Worm (Caenorhabditis elegans) whole organism, L1 larva: ENCODE data around the gene F37A8.5.

Experiments used
- C16A3.4 ChIP-seq: fragments of 150-350 bp; optimal IDR thresholded peaks from 2 replicates; lab custom pipeline; 2014; ENCODE audit warnings: missing biosample characterization, missing genetic modification characterization
- C34B4.2 ChIP-seq: sonication (generic microtip); optimal IDR thresholded peaks from 2 replicates; lab custom pipeline; 2017; ENCODE audit warnings: mild to moderate bottlenecking, missing genetic modification characterization, missing compliant biosample characterization
- F16B12.6 ChIP-seq: fragments of 150-350 bp; optimal IDR thresholded peaks from 2 replicates; lab custom pipeline; 2014; ENCODE audit warnings: missing biosample characterization, missing genetic modification characterization
- Y116A8C.19 ChIP-seq: sonication (generic microtip); optimal IDR thresholded peaks from 2 replicates; lab custom pipeline; 2016; ENCODE audit warnings: missing compliant biosample characterization, missing genetic modification characterization, borderline replicate concordance
- aha-1 ChIP-seq: fragments of 150-350 bp; optimal IDR thresholded peaks from 2 replicates; lab custom pipeline; 2014; ENCODE audit warnings: missing biosample characterization, missing genetic modification characterization
- alr-1 ChIP-seq: fragments of 200-800 bp; sonication (Bioruptor generic); optimal IDR thresholded peaks from 2 replicates; lab custom pipeline; 2018; ENCODE audit warnings: borderline replicate concordance, mild to moderate bottlenecking, missing genetic modification characterization, missing compliant biosample characterization
- aly-2 ChIP-seq: fragments of 150-350 bp; optimal IDR thresholded peaks from 2 replicates; lab custom pipeline; 2014; ENCODE audit warnings: missing biosample characterization, missing genetic modification characterization
- blmp-1 ChIP-seq: fragments of 150-350 bp; optimal IDR thresholded peaks from 2 replicates; lab custom pipeline; 2014; ENCODE audit warnings: missing biosample characterization, missing genetic modification characterization
- ceh-63 ChIP-seq: fragments of 200-800 bp; sonication (Bioruptor generic); optimal IDR thresholded peaks from 2 replicates; lab custom pipeline; 2018; ENCODE audit warnings: mild to moderate bottlenecking, missing genetic modification characterization, missing compliant biosample characterization
- ceh-8 ChIP-seq: fragments of 200-800 bp; sonication (Bioruptor generic); optimal IDR thresholded peaks from 2 replicates; lab custom pipeline; 2018; ENCODE audit warnings: mild to moderate bottlenecking, missing genetic modification characterization, moderate library complexity, missing compliant biosample characterization
- ceh-82 ChIP-seq, 3 experiments: fragments of 150-350 bp in 1 of 3; sonication (generic microtip) in 2 of 3; optimal IDR thresholded peaks; 2 replicates each; lab custom pipeline; 2014 to 2017; ENCODE audit warnings: missing biosample characterization in 3 of 3, missing genetic modification characterization in 3 of 3
- ceh-90 ChIP-seq: sonication (generic microtip); optimal IDR thresholded peaks from 2 replicates; lab custom pipeline; 2016; ENCODE audit warnings: missing genetic modification characterization, missing compliant biosample characterization
- dpl-1 ChIP-seq, 3 experiments: fragments of 150-350 bp in 2 of 3; sonication (generic microtip) in 1 of 3; optimal IDR thresholded peaks; 2 replicates each; lab custom pipeline; 2014 to 2017; ENCODE audit warnings: missing biosample characterization in 3 of 3, missing genetic modification characterization in 3 of 3, missing genetic modification reagents in 3 of 3
- dsc-1 ChIP-seq: sonication (generic microtip); optimal IDR thresholded peaks from 2 replicates; lab custom pipeline; 2016; ENCODE audit warnings: mild to moderate bottlenecking, missing genetic modification characterization, missing compliant biosample characterization
- efl-1 ChIP-seq, 4 experiments: fragments of 150-350 bp; optimal IDR thresholded peaks in 3 of 4; peaks in 1 of 4; 1 replicate in 1 of 4; 2 replicates in 3 of 4; lab custom pipeline; 2014; ENCODE audit warnings: missing biosample characterization in 2 of 4, missing genetic modification characterization in 2 of 4, missing genetic modification reagents in 2 of 4
- efl-3 ChIP-seq: fragments of 200-800 bp; sonication (Bioruptor generic); optimal IDR thresholded peaks from 2 replicates; lab custom pipeline; 2018; ENCODE audit warnings: mild to moderate bottlenecking, missing genetic modification characterization, missing compliant biosample characterization
- egl-27 ChIP-seq, 2 experiments: fragments of 150-350 bp in 1 of 2; sonication (generic microtip); optimal IDR thresholded peaks; 3 replicates each; lab custom pipeline; 2017 to 2018; ENCODE audit warnings: missing biosample characterization in 2 of 2, missing genetic modification characterization in 2 of 2, missing genetic modification reagents in 2 of 2
- elt-3 ChIP-seq, 6 experiments: fragments of 150-350 bp in 1 of 6; sonication (generic microtip); optimal IDR thresholded peaks; 2 replicates each; lab custom pipeline; 2017 to 2018; ENCODE audit warnings: missing biosample characterization in 6 of 6, missing genetic modification characterization in 6 of 6, inconsistent platforms in 1 of 6
- fkh-8 ChIP-seq: sonication (generic microtip); optimal IDR thresholded peaks from 2 replicates; lab custom pipeline; 2016; ENCODE audit warnings: mild to moderate bottlenecking, missing genetic modification characterization, missing compliant biosample characterization
- hpl-2 ChIP-seq: fragments of 150-350 bp; optimal IDR thresholded peaks from 2 replicates; lab custom pipeline; 2014; ENCODE audit warnings: missing biosample characterization, missing genetic modification reagents, missing genetic modification characterization
- irx-1 ChIP-seq: sonication (generic microtip); optimal IDR thresholded peaks from 2 replicates; lab custom pipeline; 2016; ENCODE audit warnings: missing genetic modification characterization, missing compliant biosample characterization
- lin-14 ChIP-seq: fragments of 200-800 bp; sonication (Bioruptor generic); optimal IDR thresholded peaks from 2 replicates; lab custom pipeline; 2018; ENCODE audit warnings: mild to moderate bottlenecking, missing genetic modification characterization, moderate library complexity, missing compliant biosample characterization
- lin-35 ChIP-seq, 2 experiments: fragments of 150-350 bp; optimal IDR thresholded peaks; 2 replicates each; lab custom pipeline; 2014; ENCODE audit warnings: missing biosample characterization in 2 of 2, missing genetic modification characterization in 2 of 2, missing genetic modification reagents in 2 of 2
- lin-39 ChIP-seq: fragments of 150-350 bp; optimal IDR thresholded peaks from 2 replicates; lab custom pipeline; 2014; ENCODE audit warnings: missing biosample characterization, missing genetic modification reagents, missing genetic modification characterization
- lsy-2 ChIP-seq, 2 experiments: fragments of 150-350 bp; optimal IDR thresholded peaks; 2 replicates each; lab custom pipeline; 2014; ENCODE audit warnings: missing biosample characterization in 2 of 2, missing genetic modification characterization in 2 of 2
- mab-9 ChIP-seq: fragments of 200-800 bp; sonication (Bioruptor generic); IDR thresholded peaks from 2 replicates; pipeline ENCODE4 v1.3.6; 2022; ENCODE audit warnings: missing genetic modification reagents, missing genetic modification characterization, missing compliant biosample characterization
- mdl-1 ChIP-seq, 2 experiments: fragments of 150-350 bp; optimal IDR thresholded peaks; 2 replicates each; lab custom pipeline; 2014 to 2017; ENCODE audit warnings: missing biosample characterization in 2 of 2, missing genetic modification characterization in 2 of 2, inconsistent platforms in 1 of 2
- mep-1 ChIP-seq: fragments of 150-350 bp; optimal IDR thresholded peaks from 2 replicates; lab custom pipeline; 2014; ENCODE audit warnings: missing biosample characterization, missing genetic modification characterization
- nhr-19 ChIP-seq: fragments of 200-800 bp; sonication (Bioruptor generic); conservative IDR thresholded peaks from 2 replicates; pipeline ENCODE4 v1.3.6; 2022; ENCODE audit warnings: missing genetic modification characterization, missing compliant biosample characterization
- nhr-28 ChIP-seq: fragments of 150-350 bp; optimal IDR thresholded peaks from 2 replicates; lab custom pipeline; 2014; ENCODE audit warnings: missing biosample characterization, missing genetic modification characterization
- nhr-47 ChIP-seq: sonication (generic microtip); optimal IDR thresholded peaks from 2 replicates; lab custom pipeline; 2016; ENCODE audit warnings: mild to moderate bottlenecking, missing genetic modification characterization, moderate library complexity, missing compliant biosample characterization
- nhr-71 ChIP-seq: sonication (generic microtip); optimal IDR thresholded peaks from 2 replicates; lab custom pipeline; 2016; ENCODE audit warnings: mild to moderate bottlenecking, missing genetic modification characterization, moderate library complexity, missing compliant biosample characterization
- nhr-76 ChIP-seq: sonication (generic microtip); optimal IDR thresholded peaks from 2 replicates; lab custom pipeline; 2017; ENCODE audit warnings: missing biosample characterization, missing genetic modification characterization
- nhr-85 ChIP-seq: sonication (generic microtip); peaks from one replicate; lab custom pipeline; 2016; ENCODE audit warnings: missing genetic modification characterization, inconsistent platforms, missing compliant biosample characterization
- nhr-90 ChIP-seq: sonication (generic microtip); optimal IDR thresholded peaks from 2 replicates; lab custom pipeline; 2016; ENCODE audit warnings: mild to moderate bottlenecking, missing genetic modification characterization, missing compliant biosample characterization; ENCODE audit not compliant: poor library complexity
- rnt-1 ChIP-seq: sonication (generic microtip); optimal IDR thresholded peaks from 2 replicates; lab custom pipeline; 2016; ENCODE audit warnings: mild to moderate bottlenecking, missing genetic modification characterization, moderate library complexity, missing compliant biosample characterization
- snpc-4 ChIP-seq: fragments of 150-350 bp; optimal IDR thresholded peaks from 2 replicates; lab custom pipeline; 2014; ENCODE audit warnings: missing biosample characterization, missing genetic modification characterization
- sptf-1 ChIP-seq: fragments of 150-350 bp; optimal IDR thresholded peaks from 2 replicates; lab custom pipeline; 2014; ENCODE audit warnings: missing biosample characterization, missing genetic modification characterization
- swsn-7 ChIP-seq: sonication (generic microtip); optimal IDR thresholded peaks from 2 replicates; lab custom pipeline; 2016; ENCODE audit warnings: missing genetic modification characterization, missing compliant biosample characterization
- unc-130 ChIP-seq: fragments of 150-350 bp; optimal IDR thresholded peaks from 2 replicates; lab custom pipeline; 2017; ENCODE audit warnings: missing biosample characterization, missing genetic modification characterization, inconsistent platforms
- unc-62 ChIP-seq: fragments of 150-350 bp; optimal IDR thresholded peaks from 2 replicates; lab custom pipeline; 2014; ENCODE audit warnings: missing biosample characterization, missing genetic modification reagents, missing genetic modification characterization
- unc-86 ChIP-seq: sonication (generic microtip); optimal IDR thresholded peaks from 2 replicates; lab custom pipeline; 2016; ENCODE audit warnings: missing genetic modification characterization, missing compliant biosample characterization
- xbp-1 ChIP-seq: sonication (generic microtip); optimal IDR thresholded peaks from 2 replicates; lab custom pipeline; 2016; ENCODE audit warnings: missing genetic modification characterization, missing compliant biosample characterization
- zag-1 ChIP-seq: fragments of 150-350 bp; optimal IDR thresholded peaks from 2 replicates; lab custom pipeline; 2014; ENCODE audit warnings: missing biosample characterization, missing genetic modification characterization
- zip-4 ChIP-seq: fragments of 200-800 bp; sonication (Bioruptor generic); optimal IDR thresholded peaks from 2 replicates; lab custom pipeline; 2018; ENCODE audit warnings: mild to moderate bottlenecking, missing genetic modification characterization, moderate library complexity, missing compliant biosample characterization

F37A8.5 gene

ce11 chrIII:3992089-3992488 lies 35.7 kb downstream of the F37A8.5 start, which contains the start of gene glb-11:
Gene glb-11, minus strand, starts transcription at chrIII:3992189.
- TF ChIP-seq efl-1 (optimal IDR thresholded peaks at IDR 0.05; lab: Kevin White, UChicago) = no peak
- peak in 1 of 2 experiments; percentile 71 for TF ChIP-seq efl-1 (GFP tag; optimal IDR thresholded peaks at IDR 0.05 in 1 of 2; lab: Kevin White, UChicago)
- no peak for TF ChIP-seq lin-14 (GFP tag; lab: Kevin White, UChicago)
- TF ChIP-seq fkh-8 (tag; lab: Kevin White, UChicago) = peak; percentile 21
- peak; percentile 6 for TF ChIP-seq dsc-1
- TF ChIP-seq, all 84 proteins: peak for 3

- TF ChIP-seq lin-14 (GFP tag; lab: Kevin White, UChicago) (peak; percentile 55), lin-39 (tag; lab: Kevin White, UChicago) (peak; percentile 22), ceh-90 (no peak), rnt-1 (peak; percentile 41), lsy-2 (tag; optimal IDR thresholded peaks at IDR 0.05; lab: Kevin White, UChicago) (peak in 1 of 2 experiments; percentile 45), xbp-1 (tag; lab: Kevin White, UChicago) (no peak), nhr-47 (no peak), C16A3.4 (tag; lab: Kevin White, UChicago) (no peak), nhr-71 (tag; lab: Kevin White, UChicago) (peak; percentile 43), efl-3 (GFP tag; lab: Kevin White, UChicago) (no peak)
- TF ChIP-seq, all 84 proteins: peak for 5
Observed at ce11 chrIII:3994457-3994856, 38.0 kb downstream of the F37A8.5 start.

- TF ChIP-seq unc-130 (tag; lab: Kevin White, UChicago) (peak; percentile 74), fkh-8 (tag; lab: Kevin White, UChicago) (peak; percentile 62), zag-1 (tag; lab: Kevin White, UChicago) (no peak), swsn-7 (tag; lab: Kevin White, UChicago) (peak; percentile 84), unc-62 (GFP tag; lab: Kevin White, UChicago) (no peak), aha-1 (tag; lab: Kevin White, UChicago) (no peak), zip-4 (GFP tag; lab: Kevin White, UChicago) (peak; percentile 72), lsy-2 (tag; optimal IDR thresholded peaks at IDR 0.05; lab: Kevin White, UChicago) (peak; percentile 92), ceh-63 (GFP tag; lab: Kevin White, UChicago) (no peak), C34B4.2 (tag; lab: Kevin White, UChicago) (no peak), elt-3 (tag; optimal IDR thresholded peaks at IDR 0.05; lab: Kevin White, UChicago) (peak in 3 of 6 experiments; percentile 3 to 74 (median 56)), ceh-82 (tag; optimal IDR thresholded peaks at IDR 0.05; lab: Kevin White, UChicago) (peak; percentile 81 to 91 (median 89)), irx-1 (tag; lab: Kevin White, UChicago) (peak; percentile 77), nhr-28 (tag; lab: Kevin White, UChicago) (no peak), ceh-8 (peak; percentile 14), nhr-47 (peak; percentile 90), nhr-90 (tag; lab: Kevin White, UChicago) (peak; percentile 92), snpc-4 (tag; lab: Kevin White, UChicago) (peak; percentile 82), mdl-1 (tag; optimal IDR thresholded peaks at IDR 0.05; lab: Kevin White, UChicago) (peak in 1 of 2 experiments; percentile 67), egl-27 (tag; optimal IDR thresholded peaks at IDR 0.05; lab: Kevin White, UChicago) (no peak), nhr-76 (tag; lab: Kevin White, UChicago) (no peak), lin-39 (tag; lab: Kevin White, UChicago) (peak; percentile 88), mep-1 (tag; lab: Kevin White, UChicago) (peak; percentile 97), unc-86 (tag; lab: Kevin White, UChicago) (peak; percentile 76), hpl-2 (GFP tag; lab: Kevin White, UChicago) (peak; percentile 76), rnt-1 (peak; percentile 86), alr-1 (tag; lab: Kevin White, UChicago) (no peak), sptf-1 (tag; lab: Kevin White, UChicago) (no peak), Y116A8C.19 (tag; lab: Kevin White, UChicago) (no peak), efl-3 (GFP tag; lab: Kevin White, UChicago) (no peak), aly-2 (tag; lab: Kevin White, UChicago) (peak; percentile 9), nhr-85 (peak; percentile 89), nhr-19 (GFP tag; lab: Robert Waterston, UW) (peak; percentile 83), blmp-1 (tag; lab: Kevin White, UChicago) (peak; percentile 59), mab-9 (GFP tag; lab: Robert Waterston, UW) (no peak), C16A3.4 (tag; lab: Kevin White, UChicago) (peak; percentile 83), nhr-71 (tag; lab: Kevin White, UChicago) (peak; percentile 90), lin-35 (GFP tag; optimal IDR thresholded peaks at IDR 0.05; lab: Kevin White, UChicago) (peak; percentile 76 to 90), ceh-90 (no peak), F16B12.6 (peak; percentile 67), dpl-1 (GFP tag; optimal IDR thresholded peaks at IDR 0.05; lab: Kevin White, UChicago) (peak; percentile 79 to 85 (median 84))
Observed at ce11 chrIII:4004064-4004580, 47.7 kb downstream of the F37A8.5 start, which contains the start of gene tif-1A. Gene tif-1A, minus strand, starts transcription at chrIII:4004114.
